Worm (Caenorhabditis elegans): ENCODE results near the gene R12C12.5.

R12C12.5 gene

DNA sequence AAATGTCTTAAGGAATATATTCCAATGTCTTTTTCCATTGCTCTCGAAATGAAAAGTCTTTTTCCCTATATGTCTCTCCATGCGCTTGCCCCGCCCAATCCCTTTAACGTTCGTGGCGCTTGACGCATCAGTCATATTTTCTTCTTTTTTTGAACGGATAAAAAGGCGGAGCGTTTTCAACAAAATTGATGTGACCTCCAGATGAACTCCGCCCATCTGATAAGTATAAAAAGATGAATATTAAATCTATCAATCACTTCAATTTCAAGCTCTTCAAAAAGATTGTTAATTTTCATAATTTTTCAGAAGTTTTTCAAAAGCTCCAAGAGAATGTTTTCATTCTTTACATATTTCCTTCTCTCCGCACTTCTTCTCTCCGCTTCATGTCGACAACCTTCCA, 48.9 kb downstream of the R12C12.5 start, which contains the start of gene ins-4:
Gene ins-4, plus strand, starts transcription at position 301 of the 400 bp plus-strand sequence.
- TF ChIP-seq mcd-1 (GFP tag; IDR thresholded peaks at IDR 0.05), result no peak
- TF ChIP-seq tbp1 (GFP tag; optimal IDR thresholded peaks at IDR 0.05), result no peak
- TF ChIP-seq die-1 (tag; optimal IDR thresholded peaks at IDR 0.05), result no peak
- TF ChIP-seq ztf-3 (GFP tag; optimal IDR thresholded peaks at IDR 0.05), result no peak
- no peak for TF ChIP-seq him-1 (tag; optimal IDR thresholded peaks at IDR 0.05)
- TF ChIP-seq aptf-3 (GFP tag; IDR thresholded peaks at IDR 0.05), result no peak

Measured in whole organism, young adult.